Fruit fly (Drosophila melanogaster): ENCODE data around the gene Ho.

The Ho gene

dm6 chr3R:11678016-11678415, 1.5 kb upstream of the Ho start, which contains the start of gene CG18476 (continued):
- TF ChIP-seq esn (GFP tag; optimal IDR thresholded peaks at IDR 0.05) (peak; percentile 93), CG11902 (GFP tag; optimal IDR thresholded peaks at IDR 0.05) (peak; percentile 86), net (GFP tag; optimal IDR thresholded peaks at IDR 0.05) (peak; percentile 91), Sox14 (GFP tag; optimal IDR thresholded peaks at IDR 0.05) (peak; percentile 92), CG6163 (GFP tag; IDR thresholded peaks at IDR 0.05) (peak; percentile 95), CG32006 (GFP tag; optimal IDR thresholded peaks at IDR 0.05) (peak; percentile 92), fd59A (GFP tag; optimal IDR thresholded peaks at IDR 0.05) (peak; percentile 82), CG6276 (GFP tag; optimal IDR thresholded peaks at IDR 0.05) (peak; percentile 89), acj6 (GFP tag; optimal IDR thresholded peaks at IDR 0.05) (peak; percentile 89), CG4318 (GFP tag; optimal IDR thresholded peaks at IDR 0.05) (no peak), CG10631 (GFP tag; optimal IDR thresholded peaks at IDR 0.05) (peak; percentile 92), CG16779 (tag; optimal IDR thresholded peaks at IDR 0.05) (peak; percentile 80), dac (GFP tag; optimal IDR thresholded peaks at IDR 0.05) (peak; percentile 72), CG7368 (GFP tag; optimal IDR thresholded peaks at IDR 0.05) (peak; percentile 79), CG9139 (GFP tag; optimal IDR thresholded peaks at IDR 0.05) (peak; percentile 82), Eip78C (GFP tag) (peak; percentile 99), CG34406 (GFP tag; optimal IDR thresholded peaks at IDR 0.05) (peak; percentile 90), Hr38 (GFP tag; optimal IDR thresholded peaks at IDR 0.05) (no peak)

dm6 chr3R:11683675-11684074, 4.1 kb downstream of the Ho start:
- TF ChIP-seq CG11762 (GFP tag; optimal IDR thresholded peaks at IDR 0.05; ENCODE audit: insufficient read depth) (no peak), vri (GFP tag; optimal IDR thresholded peaks at IDR 0.05) (peak; percentile 35), dsx (GFP tag; optimal IDR thresholded peaks at IDR 0.05; ENCODE audit: poor library complexity, severe bottlenecking) (no peak), salr (GFP tag; optimal IDR thresholded peaks at IDR 0.05) (no peak)

- TF ChIP-seq eg (GFP tag; IDR thresholded peaks at IDR 0.05) (no peak), CG6854 (GFP tag; optimal IDR thresholded peaks at IDR 0.05) (no peak), CG11294 (GFP tag; IDR thresholded peaks at IDR 0.05) (no peak), CG8119 (GFP tag; IDR thresholded peaks at IDR 0.05) (no peak), Blimp-1 (GFP tag; optimal IDR thresholded peaks at IDR 0.05) (no peak), CG8319 (GFP tag; optimal IDR thresholded peaks at IDR 0.05) (no peak)
These were observed 4.8 kb downstream of the Ho start, which contains the start of gene CG6830 for dm6 chr3R:11684316-11684715. CG6830 (minus strand) TSS chr3R:11684342.

- peak; percentile 71 for TF ChIP-seq svp (GFP tag)
- peak; percentile 64 for TF ChIP-seq vri (GFP tag; optimal IDR thresholded peaks at IDR 0.05)
- TF ChIP-seq CG3919 (GFP tag; optimal IDR thresholded peaks at IDR 0.05): no peak
- no peak for TF ChIP-seq Ets21C (GFP tag; optimal IDR thresholded peaks at IDR 0.05)
- no peak for TF ChIP-seq CG3032 (tag; optimal IDR thresholded peaks at IDR 0.05)
- no peak for TF ChIP-seq spab (GFP tag; optimal IDR thresholded peaks at IDR 0.05)
- TF ChIP-seq Eip93F (GFP tag; optimal IDR thresholded peaks at IDR 0.05): no peak
- TF ChIP-seq CG8119 (GFP tag; IDR thresholded peaks at IDR 0.05): no peak
- TF ChIP-seq esn (GFP tag; optimal IDR thresholded peaks at IDR 0.05): no peak
- no peak for TF ChIP-seq CG10669 (GFP tag; optimal IDR thresholded peaks at IDR 0.05)
- peak; percentile 49 for TF ChIP-seq fkh (GFP tag; optimal IDR thresholded peaks at IDR 0.05)
- TF ChIP-seq ss (GFP tag; optimal IDR thresholded peaks at IDR 0.05): no peak
- no peak for TF ChIP-seq fd85E (GFP tag; optimal IDR thresholded peaks at IDR 0.05)
- no peak for TF ChIP-seq CG15336 (GFP tag; IDR thresholded peaks at IDR 0.05)
- no peak for TF ChIP-seq OdsH (GFP tag; optimal IDR thresholded peaks at IDR 0.05)
- no peak for TF ChIP-seq CG8632 (GFP tag; optimal IDR thresholded peaks at IDR 0.05)
- no peak for TF ChIP-seq fd59A (GFP tag; optimal IDR thresholded peaks at IDR 0.05)
- no peak for TF ChIP-seq Sox15 (GFP tag; optimal IDR thresholded peaks at IDR 0.05)
These were observed 8.5 kb downstream of the Ho start, which contains the start of gene CG6834 for dm6 chr3R:11688055-11688454. CG6834 (minus strand) TSS chr3R:11688133.
